Worm (Caenorhabditis elegans) whole organism, mixed stage, embryonic: ENCODE results near the gene clec-199.

ENCODE experiments used
- elt-3 ChIP-seq: fragments of 150-350 bp; optimal IDR thresholded peaks from 2 replicates; lab custom pipeline; 2014; ENCODE audit warnings: missing biosample characterization, missing genetic modification characterization
- lsy-2 ChIP-seq: fragments of 150-350 bp; optimal IDR thresholded peaks from 2 replicates; lab custom pipeline; 2014; ENCODE audit warnings: missing biosample characterization, missing genetic modification characterization
- nhr-28 ChIP-seq: fragments of 150-350 bp; optimal IDR thresholded peaks from 2 replicates; lab custom pipeline; 2014; ENCODE audit warnings: missing biosample characterization, missing genetic modification characterization
- unc-62 ChIP-seq: fragments of 150-350 bp; optimal IDR thresholded peaks from 2 replicates; lab custom pipeline; 2014; ENCODE audit warnings: missing biosample characterization, missing genetic modification reagents, missing genetic modification characterization
- zip-8 ChIP-seq: fragments of 150-350 bp; optimal IDR thresholded peaks from 2 replicates; lab custom pipeline; 2014; ENCODE audit warnings: missing biosample characterization, missing genetic modification characterization

ce11 chrIV:17371469-17371868 is 19.8 kb downstream of the clec-199 start, which contains the start of gene C30H6.5:
- peak; percentile 7 for TF ChIP-seq zip-8 (tag; lab: Kevin White, UChicago)
- no peak for TF ChIP-seq unc-62 (GFP tag; lab: Kevin White, UChicago)
- no peak for TF ChIP-seq nhr-28 (tag; lab: Kevin White, UChicago)
- TF ChIP-seq lsy-2 (tag; lab: Kevin White, UChicago), result no peak
- TF ChIP-seq elt-3 (tag; lab: Kevin White, UChicago), result no peak
